Worm (Caenorhabditis elegans) whole organism, late embryonic: ENCODE measurements around the gene rack-1.

ENCODE experiments used
- dve-1 ChIP-seq: sonication (generic microtip); optimal IDR thresholded peaks from 2 replicates; lab custom pipeline; 2017; ENCODE audit warnings: antibody characterized with exemption, mild to moderate bottlenecking, missing genetic modification characterization, missing compliant biosample characterization
- odd-2 ChIP-seq: sonication (generic microtip); optimal IDR thresholded peaks from 2 replicates; lab custom pipeline; 2017; ENCODE audit warnings: antibody characterized with exemption, mild to moderate bottlenecking, missing genetic modification characterization, missing compliant biosample characterization
- pqm-1 ChIP-seq: sonication (generic microtip); optimal IDR thresholded peaks from 2 replicates; lab custom pipeline; 2016; ENCODE audit warnings: missing genetic modification characterization, missing compliant biosample characterization

ce11 chrIV:10221187-10221586 lies 44.7 kb downstream of the rack-1 start, which contains the start of gene tram-1:
- TF ChIP-seq pqm-1 (tag; lab: Kevin White, UChicago) = no peak
- TF ChIP-seq odd-2 (tag; lab: Kevin White, UChicago) = no peak
- no peak for TF ChIP-seq dve-1
